Fruit fly (Drosophila melanogaster): ENCODE results near the gene S6kII.

The S6kII gene

DNA sequence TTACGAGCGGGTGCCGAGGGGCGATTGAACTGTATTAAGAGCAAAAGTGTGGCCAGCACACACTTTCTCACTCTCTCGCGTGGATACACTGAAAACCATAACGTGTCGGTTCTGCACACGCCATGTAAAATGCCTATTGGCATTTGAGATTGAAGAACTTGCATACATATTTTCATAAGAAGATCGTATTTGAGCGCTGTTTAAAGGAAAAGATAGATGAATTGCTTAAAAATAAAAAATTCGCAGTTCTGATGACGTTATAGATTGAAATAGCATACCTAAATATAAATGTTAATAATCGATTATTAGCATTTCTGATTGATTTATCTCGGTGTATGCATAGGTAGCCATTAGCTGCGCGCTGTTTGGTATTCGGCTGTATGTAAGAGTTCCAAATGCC lies 20.7 kb upstream of the S6kII start (continued):
- no peak for TF ChIP-seq CG11723 (GFP tag; optimal IDR thresholded peaks at IDR 0.05)
- TF ChIP-seq ro (GFP tag; IDR thresholded peaks at IDR 0.05) = no peak
- TF ChIP-seq corto (GFP tag; optimal IDR thresholded peaks at IDR 0.05) = no peak
- no peak for TF ChIP-seq CG9727 (GFP tag; optimal IDR thresholded peaks at IDR 0.05)
- no peak for TF ChIP-seq CG10654 (GFP tag; optimal IDR thresholded peaks at IDR 0.05)
- TF ChIP-seq CG9876 (GFP tag; optimal IDR thresholded peaks at IDR 0.05) = no peak
- TF ChIP-seq CG6175 (GFP tag; IDR thresholded peaks at IDR 0.05) = no peak
- TF ChIP-seq usp (GFP tag; optimal IDR thresholded peaks at IDR 0.05) = no peak
- TF ChIP-seq ATbp (GFP tag; optimal IDR thresholded peaks at IDR 0.05) = peak; percentile 65
- TF ChIP-seq Dp (GFP tag; optimal IDR thresholded peaks at IDR 0.05) = no peak
- TF ChIP-seq CG33213 (GFP tag; optimal IDR thresholded peaks at IDR 0.05) = no peak
- no peak for TF ChIP-seq zfh2 (GFP tag; optimal IDR thresholded peaks at IDR 0.05)
- no peak for TF ChIP-seq Nf-YA (GFP tag; IDR thresholded peaks at IDR 0.05)
- no peak for TF ChIP-seq seq (GFP tag; IDR thresholded peaks at IDR 0.05)
- no peak for TF ChIP-seq sima (GFP tag; optimal IDR thresholded peaks at IDR 0.05)
- no peak for TF ChIP-seq otp (GFP tag; IDR thresholded peaks at IDR 0.05)
- no peak for TF ChIP-seq ab (GFP tag; optimal IDR thresholded peaks at IDR 0.05)
- TF ChIP-seq E2f1 (GFP tag; IDR thresholded peaks at IDR 0.05) = no peak
- TF ChIP-seq HLHmδ (GFP tag; optimal IDR thresholded peaks at IDR 0.05) = no peak
- TF ChIP-seq CG2678 (tag; optimal IDR thresholded peaks at IDR 0.05) = no peak
- no peak for TF ChIP-seq psq (GFP tag; optimal IDR thresholded peaks at IDR 0.05)
- no peak for TF ChIP-seq CG17186 (GFP tag; optimal IDR thresholded peaks at IDR 0.05)
- peak; percentile 27; the same call in 1 of the 2 replicates for TF ChIP-seq Xrp1 (GFP tag; IDR thresholded peaks at IDR 0.05)
- TF ChIP-seq CG8290 (GFP tag; optimal IDR thresholded peaks at IDR 0.05) = no peak
- TF ChIP-seq CG8290 (tag; optimal IDR thresholded peaks at IDR 0.05) = no peak
- no peak for TF ChIP-seq org-1 (GFP tag; optimal IDR thresholded peaks at IDR 0.05)
- TF ChIP-seq CG4617 (GFP tag; optimal IDR thresholded peaks at IDR 0.05; ENCODE audit: borderline replicate concordance) = no peak
- no peak for TF ChIP-seq CG13123 (GFP tag; optimal IDR thresholded peaks at IDR 0.05)
- TF ChIP-seq CrebB (tag; optimal IDR thresholded peaks at IDR 0.05) = no peak
- TF ChIP-seq Hr39 (optimal IDR thresholded peaks at IDR 0.05) = no peak
- 0 out of 3 replicates have a peak, but pooled peaks have one; percentile 32 for TF ChIP-seq Mrtf (GFP tag; IDR thresholded peaks at IDR 0.05)
- TF ChIP-seq slbo (GFP tag; IDR thresholded peaks at IDR 0.05) = no peak
- no peak for TF ChIP-seq CG10959 (GFP tag; IDR thresholded peaks at IDR 0.05)
- no peak for TF ChIP-seq B-H2 (GFP tag; optimal IDR thresholded peaks at IDR 0.05)
- no peak for TF ChIP-seq CG11695 (GFP tag; IDR thresholded peaks at IDR 0.05)
- no peak for TF ChIP-seq CG17612 (GFP tag; IDR thresholded peaks at IDR 0.05)
- no peak for TF ChIP-seq CG32532 (GFP tag; IDR thresholded peaks at IDR 0.05)
- TF ChIP-seq CG4707 (GFP tag; optimal IDR thresholded peaks at IDR 0.05) = no peak
- TF ChIP-seq HLH3B (GFP tag; IDR thresholded peaks at IDR 0.05) = no peak
- TF ChIP-seq Hsf (GFP tag; optimal IDR thresholded peaks at IDR 0.05) = peak; percentile 19
- no peak for TF ChIP-seq Max (GFP tag; optimal IDR thresholded peaks at IDR 0.05)
- TF ChIP-seq dimm (GFP tag; IDR thresholded peaks at IDR 0.05) = no peak
- TF ChIP-seq HHEX (GFP tag; optimal IDR thresholded peaks at IDR 0.05) = no peak
- TF ChIP-seq Scr (GFP tag; IDR thresholded peaks at IDR 0.05; ENCODE audit: partially characterized antibody) = no peak
- TF ChIP-seq trem (tag; optimal IDR thresholded peaks at IDR 0.05) = no peak
- TF ChIP-seq odd (GFP tag; optimal IDR thresholded peaks at IDR 0.05) = no peak
- TF ChIP-seq fd64A (GFP tag; optimal IDR thresholded peaks at IDR 0.05) = no peak
- TF ChIP-seq CoRest (tag; optimal IDR thresholded peaks at IDR 0.05) = peak; percentile 30
- TF ChIP-seq Sry-δ (GFP tag; optimal IDR thresholded peaks at IDR 0.05) = no peak
- no peak for TF ChIP-seq kay (GFP tag; optimal IDR thresholded peaks at IDR 0.05)
- TF ChIP-seq dpn (GFP tag; optimal IDR thresholded peaks at IDR 0.05) = peak; percentile 5
- TF ChIP-seq Jarid2 (GFP tag; optimal IDR thresholded peaks at IDR 0.05) = no peak
- TF ChIP-seq bsh (GFP tag; optimal IDR thresholded peaks at IDR 0.05) = no peak
